Fruit fly (Drosophila melanogaster): Measurements from ENCODE around the gene Fpgs1.

Fpgs1 gene

dm6 chrX:12581894-12582293 is 29.8 kb upstream of the Fpgs1 start:
- TF ChIP-seq Dif (GFP tag; optimal IDR thresholded peaks at IDR 0.05; ENCODE audit: partially characterized antibody): no peak
- peak; percentile 60 for TF ChIP-seq Dfd (GFP tag; optimal IDR thresholded peaks at IDR 0.05)
- TF ChIP-seq CG32264 (GFP tag; optimal IDR thresholded peaks at IDR 0.05): no peak
- no peak for TF ChIP-seq foxo (GFP tag; optimal IDR thresholded peaks at IDR 0.05)

dm6 chrX:12582661-12582983 is 29.0 kb upstream of the Fpgs1 start:
- TF ChIP-seq Hnf4 (GFP tag; optimal IDR thresholded peaks at IDR 0.05) (no peak), sv (GFP tag; optimal IDR thresholded peaks at IDR 0.05) (no peak), N (GFP tag; optimal IDR thresholded peaks at IDR 0.05) (no peak), Jra (GFP tag; optimal IDR thresholded peaks at IDR 0.05) (no peak), Hr78 (GFP tag; optimal IDR thresholded peaks at IDR 0.05) (no peak), pan (optimal IDR thresholded peaks at IDR 0.05) (no peak), dsf (GFP tag; optimal IDR thresholded peaks at IDR 0.05; ENCODE audit: borderline replicate concordance) (no peak), Hr83 (GFP tag; optimal IDR thresholded peaks at IDR 0.05; ENCODE audit: poor library complexity, severe bottlenecking) (no peak), usp (GFP tag; optimal IDR thresholded peaks at IDR 0.05) (no peak), h (GFP tag; optimal IDR thresholded peaks at IDR 0.05) (no peak), Dif (GFP tag; optimal IDR thresholded peaks at IDR 0.05; ENCODE audit: partially characterized antibody) (no peak), Mio (GFP tag; optimal IDR thresholded peaks at IDR 0.05) (no peak), dmrt93B (GFP tag; optimal IDR thresholded peaks at IDR 0.05) (no peak), Vsx2 (GFP tag; optimal IDR thresholded peaks at IDR 0.05; ENCODE audit: partially characterized antibody) (no peak), psq (GFP tag; optimal IDR thresholded peaks at IDR 0.05) (no peak), GATAd (GFP tag; optimal IDR thresholded peaks at IDR 0.05) (no peak), Dfd (GFP tag; optimal IDR thresholded peaks at IDR 0.05) (no peak), foxo (GFP tag; optimal IDR thresholded peaks at IDR 0.05) (no peak), CrebA (GFP tag; optimal IDR thresholded peaks at IDR 0.05; ENCODE audit: borderline replicate concordance) (no peak), Abd-B (GFP tag; optimal IDR thresholded peaks at IDR 0.05) (no peak)

- peak; percentile 68 for TF ChIP-seq psq (GFP tag; optimal IDR thresholded peaks at IDR 0.05)
- TF ChIP-seq fru (GFP tag; optimal IDR thresholded peaks at IDR 0.05): peak; percentile 26
- peak; percentile 54 for TF ChIP-seq Sp1 (GFP tag; optimal IDR thresholded peaks at IDR 0.05)
- peak; percentile 16 for TF ChIP-seq Jra (GFP tag; optimal IDR thresholded peaks at IDR 0.05)
- TF ChIP-seq foxo (GFP tag; optimal IDR thresholded peaks at IDR 0.05): peak in 1 of 2 experiments; percentile 41
- TF ChIP-seq pan (optimal IDR thresholded peaks at IDR 0.05): no peak
- peak; percentile 63 for TF ChIP-seq jim (GFP tag; optimal IDR thresholded peaks at IDR 0.05)
- TF ChIP-seq lola (GFP tag; optimal IDR thresholded peaks at IDR 0.05): no peak
- no peak for TF ChIP-seq CG9705 (GFP tag; optimal IDR thresholded peaks at IDR 0.05)
- peak; percentile 1 for TF ChIP-seq dmrt93B (GFP tag; optimal IDR thresholded peaks at IDR 0.05)
- no peak for TF ChIP-seq Rel (GFP tag; optimal IDR thresholded peaks at IDR 0.05)
- TF ChIP-seq Rel (tag; optimal IDR thresholded peaks at IDR 0.05): peak; percentile 65
- TF ChIP-seq h (GFP tag; optimal IDR thresholded peaks at IDR 0.05): peak; percentile 95
- TF ChIP-seq sage (GFP tag; optimal IDR thresholded peaks at IDR 0.05): peak; percentile 26
- TF ChIP-seq CG32264 (GFP tag; optimal IDR thresholded peaks at IDR 0.05): no peak
- peak; percentile 14 for TF ChIP-seq woc (GFP tag; optimal IDR thresholded peaks at IDR 0.05)
- peak; percentile 58 for TF ChIP-seq Dif (GFP tag; optimal IDR thresholded peaks at IDR 0.05; ENCODE audit: partially characterized antibody)
- TF ChIP-seq Hr83 (GFP tag; optimal IDR thresholded peaks at IDR 0.05; ENCODE audit: poor library complexity, severe bottlenecking): peak; percentile 81
- TF ChIP-seq HLH106 (tag; optimal IDR thresholded peaks at IDR 0.05): peak; percentile 54
- TF ChIP-seq Abd-B (GFP tag; optimal IDR thresholded peaks at IDR 0.05): no peak
- no peak for TF ChIP-seq Dfd (GFP tag; optimal IDR thresholded peaks at IDR 0.05)
- peak; percentile 44 for TF ChIP-seq Hnf4 (GFP tag; optimal IDR thresholded peaks at IDR 0.05)
- peak; percentile 49 for TF ChIP-seq rgr (GFP tag; optimal IDR thresholded peaks at IDR 0.05)
- peak; percentile 24 for TF ChIP-seq br (GFP tag; optimal IDR thresholded peaks at IDR 0.05)
- peak; percentile 31 for TF ChIP-seq Myc (optimal IDR thresholded peaks at IDR 0.05)
- peak; percentile 7 to 10 for TF ChIP-seq dl (GFP tag; optimal IDR thresholded peaks at IDR 0.05; ENCODE audit: insufficient read depth in 1 of 2, partially characterized antibody in 2 of 2)
- peak; percentile 36 for TF ChIP-seq brk (GFP tag; optimal IDR thresholded peaks at IDR 0.05)
- peak; percentile 21 for TF ChIP-seq OdsH (GFP tag; optimal IDR thresholded peaks at IDR 0.05)
These were observed 28.4 kb upstream of the Fpgs1 start, which contains the start of gene Pits for dm6 chrX:12582984-12583869. Gene Pits (minus strand): TSS chrX:12583193.

Data from whole organism, wandering third instar larva.